Fruit fly (Drosophila melanogaster): ENCODE measurements around the gene Snap24.

Snap24 gene

DNA sequence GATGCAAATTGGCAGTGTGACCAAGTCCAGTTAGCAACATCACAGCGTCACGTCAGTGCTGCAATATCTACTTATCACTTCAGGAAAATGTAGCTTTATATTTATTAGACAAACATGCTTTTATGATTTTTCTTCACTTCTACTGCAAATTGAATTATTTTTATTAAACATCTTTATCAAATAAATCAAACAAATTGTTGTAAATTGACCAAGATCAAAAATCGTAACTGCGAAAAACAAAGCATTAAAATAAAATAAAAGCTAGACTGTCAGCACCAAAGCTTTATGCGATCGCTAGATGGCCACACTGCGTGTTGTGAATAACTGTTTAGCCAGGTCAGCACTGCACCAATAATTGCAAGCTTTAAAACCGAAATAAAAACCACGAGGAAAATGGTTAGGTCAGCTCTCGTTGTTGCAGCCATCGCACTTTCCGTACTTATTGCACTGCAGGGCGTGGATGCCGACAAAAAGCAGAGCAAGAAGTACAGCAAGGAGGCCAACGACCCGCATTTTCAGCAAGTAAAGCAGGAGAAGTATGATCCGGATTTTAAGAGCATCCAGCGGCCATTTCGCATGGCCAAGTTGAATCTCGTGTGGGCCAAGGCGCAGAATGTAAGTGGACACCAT is 28.3 kb upstream of the Snap24 start, which contains the start of the genes CG12945 and CG8507 (continued):
- TF ChIP-seq ATbp (GFP tag; optimal IDR thresholded peaks at IDR 0.05) (no peak), trem (tag; optimal IDR thresholded peaks at IDR 0.05) (peak; percentile 34), CoRest (tag; optimal IDR thresholded peaks at IDR 0.05) (peak; percentile 76), unc-4 (GFP tag; IDR thresholded peaks at IDR 0.05; ENCODE audit: partially characterized antibody) (0 out of 2 replicates have a peak, but pooled peaks have one; percentile 31), CG18764 (GFP tag; optimal IDR thresholded peaks at IDR 0.05) (no peak), jing (GFP tag; optimal IDR thresholded peaks at IDR 0.05) (no peak), lov (optimal IDR thresholded peaks at IDR 0.05) (no peak), lov (GFP tag; IDR thresholded peaks at IDR 0.05) (no peak), CG8924 (tag; optimal IDR thresholded peaks at IDR 0.05) (peak; percentile 31), chn (GFP tag; optimal IDR thresholded peaks at IDR 0.05) (peak; percentile 41), CG6689 (GFP tag; IDR thresholded peaks at IDR 0.05) (0 out of 2 replicates have a peak, but pooled peaks have one; percentile 9), HLH3B (GFP tag; IDR thresholded peaks at IDR 0.05) (no peak), seq (GFP tag; IDR thresholded peaks at IDR 0.05) (no peak), ato (GFP tag; IDR thresholded peaks at IDR 0.05; ENCODE audit: partially characterized antibody) (no peak), btn (GFP tag; optimal IDR thresholded peaks at IDR 0.05) (no peak), CG18599 (GFP tag; optimal IDR thresholded peaks at IDR 0.05) (no peak), unpg (GFP tag; optimal IDR thresholded peaks at IDR 0.05) (no peak), lola (GFP tag; optimal IDR thresholded peaks at IDR 0.05) (peak in 1 of 3 experiments; percentile 54), CG16813 (GFP tag; IDR thresholded peaks at IDR 0.05; ENCODE audit: partially characterized antibody) (no peak), tin (GFP tag; optimal IDR thresholded peaks at IDR 0.05) (peak; percentile 46), Ets65A (GFP tag) (peak; percentile 91), CG10543 (GFP tag; optimal IDR thresholded peaks at IDR 0.05) (no peak), kay (GFP tag; optimal IDR thresholded peaks at IDR 0.05) (peak; percentile 21), sc (optimal IDR thresholded peaks at IDR 0.05) (no peak), sc (GFP tag; optimal IDR thresholded peaks at IDR 0.05) (no peak), pnt (GFP tag; optimal IDR thresholded peaks at IDR 0.05) (no peak), da (GFP tag; optimal IDR thresholded peaks at IDR 0.05) (no peak), h (optimal IDR thresholded peaks at IDR 0.05) (no peak), CG12744 (GFP tag; optimal IDR thresholded peaks at IDR 0.05) (peak; percentile 43), pum (GFP tag; optimal IDR thresholded peaks at IDR 0.05) (peak; percentile 15), CG32772 (GFP tag; IDR thresholded peaks at IDR 0.05) (no peak), luna (GFP tag; optimal IDR thresholded peaks at IDR 0.05) (no peak), pan (optimal IDR thresholded peaks at IDR 0.05) (no peak), pan (GFP tag; optimal IDR thresholded peaks at IDR 0.05 in 1 of 2, IDR thresholded peaks at IDR 0.05 in 1 of 2) (no peak), Hand (GFP tag; optimal IDR thresholded peaks at IDR 0.05) (no peak), Dbx (GFP tag; IDR thresholded peaks at IDR 0.05) (0 out of 3 replicates have a peak, but pooled peaks have one; percentile 18), Med (GFP tag) (peak; percentile 85), pita (GFP tag; optimal IDR thresholded peaks at IDR 0.05) (no peak), CG3281 (GFP tag; optimal IDR thresholded peaks at IDR 0.05) (peak; percentile 17), shn (GFP tag; optimal IDR thresholded peaks at IDR 0.05) (peak; percentile 53), CG7556 (GFP tag; optimal IDR thresholded peaks at IDR 0.05) (no peak), CG17361 (GFP tag; IDR thresholded peaks at IDR 0.05) (peak; percentile 69), CG10267 (tag; optimal IDR thresholded peaks at IDR 0.05) (peak; percentile 35), onecut (GFP tag; IDR thresholded peaks at IDR 0.05) (no peak), Neu2 (GFP tag; optimal IDR thresholded peaks at IDR 0.05; ENCODE audit: borderline replicate concordance) (no peak), CG30403 (GFP tag; optimal IDR thresholded peaks at IDR 0.05) (peak; percentile 67), CG32767 (GFP tag; IDR thresholded peaks at IDR 0.05) (no peak), nerfin-1 (tag; optimal IDR thresholded peaks at IDR 0.05) (no peak), jumu (GFP tag; optimal IDR thresholded peaks at IDR 0.05) (peak; percentile 28), slbo (GFP tag; IDR thresholded peaks at IDR 0.05) (peak; percentile 47; the same call in 1 of the 2 replicates), Jarid2 (GFP tag; optimal IDR thresholded peaks at IDR 0.05) (no peak)

All from whole organism, embryonic.